Fruit fly (Drosophila melanogaster): ENCODE results near the gene eIF5B.

Gene eIF5B

DNA sequence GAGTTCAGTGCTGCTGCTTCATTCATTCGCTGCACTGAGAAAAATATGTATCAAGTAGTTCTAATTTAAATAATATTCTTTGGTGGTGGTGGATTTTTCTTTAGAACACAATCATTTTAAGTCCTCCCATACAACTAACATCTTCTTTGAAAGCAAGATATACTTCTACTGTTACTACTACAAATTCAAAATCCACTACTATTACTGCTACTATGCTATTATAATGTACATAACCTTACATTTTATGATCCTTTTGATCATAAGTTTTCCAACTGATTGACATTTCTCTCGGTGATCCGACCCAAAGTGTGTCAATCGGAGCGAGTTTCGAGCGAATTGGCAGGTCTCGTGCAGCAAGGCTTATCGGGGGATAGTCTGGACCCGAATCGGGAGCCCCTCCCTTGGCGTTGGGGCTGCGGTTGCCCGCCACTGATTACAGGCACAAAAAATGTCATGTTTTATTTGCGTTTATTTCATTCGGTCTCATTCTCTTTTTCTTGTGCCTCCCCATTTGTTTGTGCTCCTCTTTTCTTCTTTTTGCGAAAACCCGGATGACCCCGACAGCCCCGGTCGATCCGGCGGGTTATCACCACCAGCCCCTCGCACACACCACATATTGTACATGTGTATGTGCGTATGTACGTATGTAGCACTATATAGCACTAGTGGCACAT lies 61.4 kb downstream of the eIF5B start (continued):
- TF ChIP-seq CG2875 (GFP tag; optimal IDR thresholded peaks at IDR 0.05) (no peak), CG33557 (GFP tag; optimal IDR thresholded peaks at IDR 0.05) (no peak), ash1 (GFP tag; optimal IDR thresholded peaks at IDR 0.05) (no peak), vnd (GFP tag; IDR thresholded peaks at IDR 0.05; ENCODE audit: partially characterized antibody) (no peak), lab (GFP tag; optimal IDR thresholded peaks at IDR 0.05) (no peak), CG1603 (tag; optimal IDR thresholded peaks at IDR 0.05) (peak; percentile 21), CG30020 (tag; optimal IDR thresholded peaks at IDR 0.05) (no peak), az2 (GFP tag; optimal IDR thresholded peaks at IDR 0.05) (no peak), kni (GFP tag; optimal IDR thresholded peaks at IDR 0.05) (no peak), Atf-2 (GFP tag; optimal IDR thresholded peaks at IDR 0.05) (no peak), esg (GFP tag; conservative IDR thresholded peaks at IDR 0.05) (no peak), CG3847 (GFP tag; IDR thresholded peaks at IDR 0.05) (no peak), CG14710 (tag; optimal IDR thresholded peaks at IDR 0.05) (peak; percentile 7), CG15514 (GFP tag; optimal IDR thresholded peaks at IDR 0.05) (no peak), CG17612 (GFP tag; IDR thresholded peaks at IDR 0.05) (no peak), CG4424 (GFP tag; optimal IDR thresholded peaks at IDR 0.05) (peak; percentile 16), cas (GFP tag; IDR thresholded peaks at IDR 0.05) (no peak), dysf (GFP tag; IDR thresholded peaks at IDR 0.05) (no peak), Oli (tag; optimal IDR thresholded peaks at IDR 0.05) (peak; percentile 25), row (GFP tag; IDR thresholded peaks at IDR 0.05) (0 out of 3 replicates have a peak, but pooled peaks have one; percentile 7), Eip74EF (GFP tag; optimal IDR thresholded peaks at IDR 0.05) (no peak), tin (GFP tag; optimal IDR thresholded peaks at IDR 0.05) (no peak), CG14014 (GFP tag; IDR thresholded peaks at IDR 0.05) (no peak), H2.0 (GFP tag; IDR thresholded peaks at IDR 0.05) (no peak), fd96Cb (tag; optimal IDR thresholded peaks at IDR 0.05) (peak; percentile 14), CG8944 (GFP tag; optimal IDR thresholded peaks at IDR 0.05) (no peak), CG33213 (GFP tag; optimal IDR thresholded peaks at IDR 0.05) (no peak), unpg (GFP tag; optimal IDR thresholded peaks at IDR 0.05) (peak; percentile 11), Kr (GFP tag; optimal IDR thresholded peaks at IDR 0.05) (no peak), Gug (GFP tag; IDR thresholded peaks at IDR 0.05) (no peak), nerfin-2 (GFP tag; IDR thresholded peaks at IDR 0.05; ENCODE audit: partially characterized antibody) (no peak), CG6765 (GFP tag; optimal IDR thresholded peaks at IDR 0.05) (no peak), zfh2 (GFP tag; optimal IDR thresholded peaks at IDR 0.05) (no peak), pnt (GFP tag; optimal IDR thresholded peaks at IDR 0.05) (no peak), CG12391 (tag; optimal IDR thresholded peaks at IDR 0.05) (peak; percentile 26), CG7963 (GFP tag; IDR thresholded peaks at IDR 0.05; ENCODE audit: partially characterized antibody) (no peak), Xbp1 (GFP tag; optimal IDR thresholded peaks at IDR 0.05) (no peak), Dip3 (GFP tag; optimal IDR thresholded peaks at IDR 0.05) (no peak), CG10366 (GFP tag; IDR thresholded peaks at IDR 0.05) (no peak), sd (tag; optimal IDR thresholded peaks at IDR 0.05) (no peak), lbe (GFP tag; optimal IDR thresholded peaks at IDR 0.05) (peak; percentile 46), disco-r (GFP tag; optimal IDR thresholded peaks at IDR 0.05) (no peak), MBD-R2 (GFP tag; IDR thresholded peaks at IDR 0.05) (no peak), CG1832 (GFP tag; optimal IDR thresholded peaks at IDR 0.05) (no peak), Sox102F (GFP tag; optimal IDR thresholded peaks at IDR 0.05) (peak; percentile 38), mirr (GFP tag; optimal IDR thresholded peaks at IDR 0.05) (no peak), Ets97D (GFP tag; optimal IDR thresholded peaks at IDR 0.05) (no peak), CG10979 (tag; optimal IDR thresholded peaks at IDR 0.05) (peak; percentile 42), Myb (GFP tag; optimal IDR thresholded peaks at IDR 0.05) (no peak), CG32767 (GFP tag; IDR thresholded peaks at IDR 0.05) (no peak)
